Worm (Caenorhabditis elegans) whole organism, early embryonic: Measurements from ENCODE around the gene zgpa-1.

Experiments
- B0310.2 ChIP-seq: sonication (generic microtip); optimal IDR thresholded peaks from 2 replicates; lab custom pipeline; 2016; ENCODE audit warnings: mild to moderate bottlenecking, missing genetic modification characterization, missing compliant biosample characterization
- F13C5.2 ChIP-seq: sonication (generic microtip); optimal IDR thresholded peaks from 2 replicates; lab custom pipeline; 2017; ENCODE audit warnings: mild to moderate bottlenecking, missing genetic modification characterization, inconsistent platforms, missing compliant biosample characterization
- aly-1 ChIP-seq: sonication (generic microtip); optimal IDR thresholded peaks from 2 replicates; lab custom pipeline; 2016; ENCODE audit warnings: missing genetic modification characterization, missing compliant biosample characterization
- ama-1 ChIP-seq: fragments of 150-350 bp; optimal IDR thresholded peaks from 2 replicates; lab custom pipeline; 2014
- ceh-13 ChIP-seq: fragments of 200-800 bp; sonication (Bioruptor generic); optimal IDR thresholded peaks from 2 replicates; lab custom pipeline; 2018; ENCODE audit warnings: mild to moderate bottlenecking, missing genetic modification characterization, missing compliant biosample characterization
- ceh-36 ChIP-seq: sonication (generic microtip); optimal IDR thresholded peaks from 2 replicates; lab custom pipeline; 2016; ENCODE audit warnings: missing genetic modification characterization, inconsistent platforms, missing compliant biosample characterization
- ets-7 ChIP-seq: sonication (generic microtip); optimal IDR thresholded peaks from 2 replicates; lab custom pipeline; 2016; ENCODE audit warnings: missing genotype, missing genetic modification characterization, missing compliant biosample characterization
- flt-1 ChIP-seq: fragments of 200-800 bp; sonication (Bioruptor generic); IDR thresholded peaks from 2 replicates; pipeline ENCODE4 v1.3.6; 2022; ENCODE audit warnings: missing genetic modification characterization, missing compliant biosample characterization
- hnd-1 ChIP-seq: sonication (generic microtip); optimal IDR thresholded peaks from 2 replicates; lab custom pipeline; 2016; ENCODE audit warnings: missing genetic modification characterization, missing compliant biosample characterization
- pes-1 ChIP-seq: fragments of 200-800 bp; sonication (Bioruptor generic); IDR thresholded peaks from 2 replicates; pipeline ENCODE4 v1.3.6; 2022; ENCODE audit warnings: missing genetic modification reagents, missing genetic modification characterization, missing compliant biosample characterization
- sea-1 ChIP-seq: fragments of 200-800 bp; sonication (Bioruptor generic); conservative IDR thresholded peaks from 2 replicates; pipeline ENCODE4 v1.3.6; 2022; ENCODE audit warnings: missing genetic modification characterization, missing compliant biosample characterization
- tra-4 ChIP-seq: sonication (generic microtip); optimal IDR thresholded peaks from 2 replicates; lab custom pipeline; 2017; ENCODE audit warnings: missing genetic modification characterization, missing compliant biosample characterization

DNA sequence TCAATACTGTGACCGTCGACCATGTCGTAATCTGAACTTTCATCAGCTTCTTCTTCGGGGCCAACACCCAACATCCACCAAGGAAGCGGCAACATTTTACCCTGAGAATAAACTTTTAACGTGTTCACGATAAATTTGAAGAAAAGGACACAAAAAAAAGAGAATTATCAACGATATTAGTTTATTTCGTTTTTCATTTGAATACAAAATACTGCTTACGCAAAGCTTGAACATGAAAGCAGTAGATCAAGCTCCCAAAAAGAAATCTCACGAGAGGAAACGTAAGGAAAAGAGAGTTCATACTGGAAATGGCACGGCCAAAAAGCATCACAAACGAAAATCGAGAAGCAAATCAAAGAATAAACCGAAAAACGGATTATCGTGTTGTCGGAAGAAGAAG, 48.9 kb downstream of the zgpa-1 start, which contains the start of the genes C46A5.6 and C46A5.1:
- TF ChIP-seq aly-1 (tag; lab: Kevin White, UChicago) (no peak), ama-1 (lab: Kevin White, UChicago) (no peak), sea-1 (GFP tag; lab: Robert Waterston, UW) (no peak), ets-7 (tag; lab: Kevin White, UChicago) (no peak), ceh-13 (GFP tag; lab: Kevin White, UChicago) (no peak), B0310.2 (tag; lab: Kevin White, UChicago) (no peak), F13C5.2 (tag; lab: Kevin White, UChicago) (no peak), tra-4 (tag; lab: Kevin White, UChicago) (no peak), flt-1 (GFP tag; lab: Robert Waterston, UW) (no peak), hnd-1 (tag; lab: Kevin White, UChicago) (no peak), pes-1 (GFP tag; lab: Robert Waterston, UW) (no peak), ceh-36 (no peak)
